Worm (Caenorhabditis elegans): ENCODE data around the gene rpl-11.2.

DNA sequence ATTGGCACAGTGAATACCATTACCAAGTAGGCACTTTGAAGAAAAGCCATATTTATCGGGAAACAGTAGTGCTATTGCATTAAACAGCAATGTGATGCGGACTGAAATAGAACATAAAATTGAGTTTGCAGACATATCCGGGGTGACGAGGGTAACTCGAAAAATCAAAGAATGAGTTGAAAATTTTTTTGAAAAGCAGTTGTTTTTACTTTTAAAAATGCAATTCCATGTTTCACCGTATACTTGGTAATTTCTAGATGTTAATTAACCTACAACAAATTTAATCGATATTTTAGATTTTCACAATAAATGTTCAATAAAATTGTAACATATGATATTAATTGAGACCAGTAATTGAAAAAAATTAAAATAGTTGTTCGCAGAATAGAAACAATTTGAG is 31.8 kb upstream of the rpl-11.2 start, which contains the start of gene AH9.4:
- TF ChIP-seq ztf-6 (GFP tag; IDR thresholded peaks at IDR 0.05) (no peak), snpc-4 (GFP tag; optimal IDR thresholded peaks at IDR 0.05) (no peak), snpc-4 (tag; optimal IDR thresholded peaks at IDR 0.05) (no peak), F57C9.4 (tag; optimal IDR thresholded peaks at IDR 0.05) (no peak), unc-62 (GFP tag; optimal IDR thresholded peaks at IDR 0.05) (no peak), ztf-28 (GFP tag; IDR thresholded peaks at IDR 0.05) (no peak), B0336.3 (GFP tag; IDR thresholded peaks at IDR 0.05) (no peak)
